Worm (Caenorhabditis elegans) whole organism, L4 larva: ENCODE measurements around the gene F47B10.4.

ENCODE experiments used
- F26F4.8 ChIP-seq: fragments of 200-800 bp; sonication (Bioruptor generic); conservative IDR thresholded peaks from 2 replicates; pipeline ENCODE4 v1.3.6; 2022; ENCODE audit warnings: missing genetic modification characterization, missing compliant biosample characterization
- T26A8.4 ChIP-seq: fragments of 200-800 bp; sonication (Bioruptor generic); IDR thresholded peaks from 2 replicates; pipeline ENCODE4 v1.3.6; 2022; ENCODE audit warnings: missing genetic modification characterization, missing compliant biosample characterization
- Y105C5A.15 ChIP-seq: fragments of 200-800 bp; sonication (Bioruptor generic); IDR thresholded peaks from 2 replicates; pipeline ENCODE4 v1.3.6; 2022; ENCODE audit warnings: missing genetic modification characterization, missing compliant biosample characterization
- arid-1 ChIP-seq: fragments of 200-800 bp; sonication (Bioruptor generic); conservative IDR thresholded peaks from 2 replicates; pipeline ENCODE4 v1.3.6; 2022; ENCODE audit warnings: missing genetic modification reagents, missing genetic modification characterization, missing compliant biosample characterization
- ceh-20 ChIP-seq: fragments of 200-800 bp; sonication (Bioruptor generic); IDR thresholded peaks from 2 replicates; pipeline ENCODE4 v1.3.6; 2022; ENCODE audit warnings: missing genetic modification reagents, missing genetic modification characterization, missing compliant biosample characterization
- ceh-32 ChIP-seq: sonication (generic microtip); optimal IDR thresholded peaks from 2 replicates; lab custom pipeline; 2016; ENCODE audit warnings: mild to moderate bottlenecking, missing genetic modification characterization, missing compliant biosample characterization; ENCODE audit not compliant: poor library complexity
- ceh-82 ChIP-seq: sonication (generic microtip); optimal IDR thresholded peaks from 2 replicates; lab custom pipeline; 2017; ENCODE audit warnings: missing biosample characterization, missing genetic modification characterization
- ctbp-1 ChIP-seq: fragments of 200-800 bp; sonication (Bioruptor generic); IDR thresholded peaks from 2 replicates; pipeline ENCODE4 v1.3.6; 2022; ENCODE audit warnings: missing genetic modification reagents, missing genetic modification characterization, missing compliant biosample characterization
- daf-16 ChIP-seq, 3 experiments: sonication (generic microtip); optimal IDR thresholded peaks; 2 replicates each; lab custom pipeline; 2016 to 2017; ENCODE audit warnings: missing genetic modification characterization in 3 of 3, missing genetic modification reagents in 3 of 3, mild to moderate bottlenecking in 2 of 3, missing compliant biosample characterization in 2 of 3, missing biosample characterization in 1 of 3, moderate library complexity in 1 of 3
- daf-8 ChIP-seq: fragments of 200-800 bp; sonication (Bioruptor generic); IDR thresholded peaks from 2 replicates; pipeline ENCODE4 v1.3.6; 2022; ENCODE audit warnings: missing genetic modification characterization, missing compliant biosample characterization
- dmd-6 ChIP-seq: fragments of 200-800 bp; sonication (Bioruptor generic); IDR thresholded peaks from 2 replicates; pipeline ENCODE4 v1.3.6; 2022; ENCODE audit warnings: missing genetic modification reagents, missing genetic modification characterization, missing compliant biosample characterization
- egl-27 ChIP-seq: sonication (generic microtip); optimal IDR thresholded peaks from 3 replicates; lab custom pipeline; 2017; ENCODE audit warnings: missing biosample characterization, missing genetic modification reagents, missing genetic modification characterization
- egl-43 ChIP-seq: fragments of 200-800 bp; sonication (Bioruptor generic); IDR thresholded peaks from 2 replicates; pipeline ENCODE4 v1.3.6; 2022; ENCODE audit warnings: missing genetic modification reagents, missing genetic modification characterization, missing compliant biosample characterization
- fos-1 ChIP-seq: fragments of 150-350 bp; optimal IDR thresholded peaks from 2 replicates; lab custom pipeline; 2014; ENCODE audit warnings: missing biosample characterization, missing genetic modification characterization
- lin-29 ChIP-seq: fragments of 200-800 bp; sonication (Bioruptor generic); IDR thresholded peaks from 2 replicates; pipeline ENCODE4 v1.3.6; 2022; ENCODE audit warnings: missing genetic modification reagents, missing genetic modification characterization, missing compliant biosample characterization
- lin-38 ChIP-seq: fragments of 200-800 bp; sonication (Bioruptor generic); IDR thresholded peaks from 2 replicates; pipeline ENCODE4 v1.3.6; 2022; ENCODE audit warnings: missing genetic modification reagents, missing genetic modification characterization, missing compliant biosample characterization
- mxl-3 ChIP-seq: fragments of 200-800 bp; sonication (Bioruptor generic); optimal IDR thresholded peaks from 2 replicates; lab custom pipeline; 2018; ENCODE audit warnings: mild to moderate bottlenecking, missing genetic modification characterization, missing compliant biosample characterization
- nhr-237 ChIP-seq: sonication (generic microtip); optimal IDR thresholded peaks from 2 replicates; lab custom pipeline; 2017; ENCODE audit warnings: missing biosample characterization, missing genetic modification characterization
- nhr-42 ChIP-seq: fragments of 200-800 bp; sonication (Bioruptor generic); IDR thresholded peaks from 2 replicates; pipeline ENCODE4 v1.3.6; 2022; ENCODE audit warnings: missing genetic modification characterization, missing compliant biosample characterization
- nhr-77 ChIP-seq: fragments of 150-350 bp; optimal IDR thresholded peaks from 2 replicates; lab custom pipeline; 2014; ENCODE audit warnings: missing biosample characterization, missing genetic modification characterization
- pqm-1 ChIP-seq: sonication (generic microtip); optimal IDR thresholded peaks from 2 replicates; lab custom pipeline; 2017; ENCODE audit warnings: missing biosample characterization, missing genetic modification characterization
- saeg-2 ChIP-seq: fragments of 200-800 bp; sonication (Bioruptor generic); IDR thresholded peaks from 2 replicates; pipeline ENCODE4 v1.3.6; 2022; ENCODE audit warnings: missing genetic modification reagents, missing genetic modification characterization, missing compliant biosample characterization
- sdz-12 ChIP-seq: fragments of 200-800 bp; sonication (Bioruptor generic); optimal IDR thresholded peaks from 2 replicates; lab custom pipeline; 2018; ENCODE audit warnings: mild to moderate bottlenecking, missing genetic modification characterization, missing compliant biosample characterization
- skn-1 ChIP-seq: fragments of 150-350 bp; optimal IDR thresholded peaks from 2 replicates; lab custom pipeline; 2014; ENCODE audit warnings: missing biosample characterization, missing genetic modification characterization
- snpc-1.2 ChIP-seq: fragments of 200-800 bp; sonication (Bioruptor generic); IDR thresholded peaks from 2 replicates; pipeline ENCODE4 v1.3.6; 2022; ENCODE audit warnings: missing genetic modification reagents, missing genetic modification characterization, missing compliant biosample characterization
- snpc-4 ChIP-seq: fragments of 150-350 bp; optimal IDR thresholded peaks from 2 replicates; lab custom pipeline; 2014; ENCODE audit warnings: missing biosample characterization, missing genetic modification characterization
- tag-97 ChIP-seq: fragments of 200-800 bp; sonication (Bioruptor generic); IDR thresholded peaks from 2 replicates; pipeline ENCODE4 v1.3.6; 2022; ENCODE audit warnings: missing genetic modification characterization, missing compliant biosample characterization
- unc-39 ChIP-seq: sonication (generic microtip); optimal IDR thresholded peaks from 2 replicates; lab custom pipeline; 2017; ENCODE audit warnings: missing biosample characterization, missing genetic modification characterization
- unc-62 ChIP-seq, 3 experiments: fragments of 150-350 bp in 1 of 3; sonication (generic microtip); optimal IDR thresholded peaks in 2 of 3; peaks in 1 of 3; 1 replicate in 1 of 3; 2 replicates in 2 of 3; lab custom pipeline; 2014 to 2017; ENCODE audit warnings: missing biosample characterization in 3 of 3, missing genetic modification characterization in 3 of 3, missing genetic modification reagents in 3 of 3, missing genotype in 1 of 3
- zip-2 ChIP-seq: fragments of 150-350 bp; optimal IDR thresholded peaks from 2 replicates; lab custom pipeline; 2014; ENCODE audit warnings: missing biosample characterization, missing genetic modification characterization

Gene F47B10.4

DNA sequence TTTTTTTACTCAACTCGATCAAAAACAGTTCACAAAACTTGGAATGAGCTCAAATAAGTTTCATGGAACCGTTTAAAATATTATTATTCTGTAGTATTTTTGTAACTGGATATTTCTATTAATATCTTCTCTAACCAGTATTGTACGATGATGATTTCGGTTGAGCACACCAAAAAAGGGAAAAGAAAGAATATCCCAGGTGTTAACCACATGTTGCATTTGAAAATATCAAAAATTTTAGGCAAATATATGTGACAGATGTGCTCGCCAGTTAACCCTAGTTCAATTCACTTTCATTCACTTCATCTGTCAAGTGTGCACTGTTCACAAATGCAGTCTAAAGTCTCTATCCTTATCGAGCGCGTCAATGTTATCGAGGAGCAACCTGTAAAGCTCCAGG, at the start of gene F47B10.4:
TSS of gene F47B10.4 (plus strand) at position 301 of the 400 bp plus-strand sequence.
- no peak for TF ChIP-seq nhr-42 (GFP tag; lab: Robert Waterston, UW)
- no peak for TF ChIP-seq zip-2 (tag; lab: Kevin White, UChicago)
- no peak for TF ChIP-seq lin-29 (GFP tag; lab: Robert Waterston, UW)
- TF ChIP-seq unc-62 (GFP tag; optimal IDR thresholded peaks at IDR 0.05 in 1 of 2; lab: Kevin White, UChicago): no peak
- TF ChIP-seq unc-62 (tag; optimal IDR thresholded peaks at IDR 0.05; lab: Kevin White, UChicago): no peak
- no peak for TF ChIP-seq ceh-82 (tag; lab: Kevin White, UChicago)
- no peak for TF ChIP-seq unc-39
- TF ChIP-seq arid-1: no peak
- TF ChIP-seq F26F4.8 (GFP tag; lab: Robert Waterston, UW): no peak
- no peak for TF ChIP-seq sdz-12
- TF ChIP-seq pqm-1 (tag; lab: Kevin White, UChicago): no peak
- no peak for TF ChIP-seq fos-1 (tag; lab: Kevin White, UChicago)
- no peak for TF ChIP-seq Y105C5A.15
- no peak for TF ChIP-seq saeg-2
- TF ChIP-seq mxl-3 (GFP tag; lab: Kevin White, UChicago): no peak
- no peak for TF ChIP-seq ctbp-1 (GFP tag; lab: Robert Waterston, UW)

DNA sequence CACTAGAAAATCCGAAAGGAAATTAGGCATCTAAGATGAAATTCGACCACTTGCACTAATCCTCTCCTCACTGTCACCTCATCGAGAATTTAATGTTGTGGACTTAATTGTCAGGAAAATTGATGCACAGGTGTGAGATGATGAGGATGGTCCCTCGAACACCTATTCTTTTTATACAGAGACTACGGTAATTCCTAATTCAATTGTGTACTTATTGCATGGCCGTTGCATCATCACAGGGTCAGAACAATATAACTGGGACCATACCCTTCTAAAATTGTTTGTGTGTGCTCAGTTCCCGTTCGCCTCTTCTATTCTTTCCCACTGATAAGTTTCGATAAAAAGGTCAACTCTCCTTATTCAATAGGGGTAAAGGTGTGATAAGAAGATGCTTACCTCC, 46.9 kb upstream of the F47B10.4 start:
- TF ChIP-seq mxl-3 (GFP tag; lab: Kevin White, UChicago) (no peak), skn-1 (tag; lab: Kevin White, UChicago) (no peak), nhr-237 (tag; lab: Kevin White, UChicago) (no peak), daf-8 (GFP tag; lab: Robert Waterston, UW) (no peak), Y105C5A.15 (no peak), lin-38 (GFP tag; lab: Robert Waterston, UW) (no peak), ceh-32 (tag; lab: Kevin White, UChicago) (no peak), egl-27 (no peak), T26A8.4 (GFP tag; lab: Robert Waterston, UW) (no peak), snpc-4 (no peak)

DNA sequence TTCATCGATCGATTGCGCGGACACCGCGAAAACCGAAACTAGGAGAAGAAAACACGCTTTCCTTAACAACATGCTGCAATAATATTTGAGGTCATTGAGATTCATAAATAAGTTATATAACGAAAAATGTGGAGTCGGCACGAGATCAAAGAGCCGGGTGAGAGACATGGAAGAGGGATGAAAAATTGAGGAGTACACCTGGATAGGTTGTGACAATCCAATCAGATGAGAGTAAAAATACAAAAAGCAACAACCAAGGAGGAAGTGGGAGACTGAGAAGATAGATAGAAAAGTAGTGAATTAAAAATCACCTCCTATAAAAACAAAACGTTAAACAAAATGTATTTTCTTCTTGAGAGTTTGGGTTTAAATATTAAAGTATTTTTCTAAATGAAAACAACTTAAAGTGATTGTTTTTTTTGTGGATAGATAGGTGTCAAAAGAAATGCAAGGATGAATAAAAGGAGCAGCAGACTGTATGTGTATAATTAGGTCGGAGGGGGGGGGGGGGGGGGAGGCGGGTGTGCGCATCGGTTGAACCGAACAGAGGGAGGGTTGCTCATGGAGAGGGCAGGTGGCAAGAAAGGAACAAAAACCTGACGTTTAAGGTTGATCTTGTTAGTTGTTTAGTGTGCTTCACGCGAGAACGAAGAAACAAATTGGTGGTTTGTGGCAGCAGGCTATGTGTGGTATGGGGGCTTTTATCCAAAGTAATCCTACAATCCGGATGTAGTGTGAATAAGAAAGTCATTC, 46.3 kb upstream of the F47B10.4 start, which contains the start of gene C05A9.2:
TSS of gene C05A9.2 (minus strand) at position 73 of the 753 bp plus-strand sequence.
- TF ChIP-seq tag-97 (GFP tag; lab: Robert Waterston, UW) (0 out of 2 replicates have a peak, but pooled peaks have one; percentile 71), Y105C5A.15 (no peak), unc-62 (GFP tag; optimal IDR thresholded peaks at IDR 0.05 in 1 of 2; lab: Kevin White, UChicago) (peak in 1 of 2 experiments; percentile 96), unc-62 (tag; optimal IDR thresholded peaks at IDR 0.05; lab: Kevin White, UChicago) (no peak)
- TF ChIP-seq, all 104 proteins: peak for 2

DNA sequence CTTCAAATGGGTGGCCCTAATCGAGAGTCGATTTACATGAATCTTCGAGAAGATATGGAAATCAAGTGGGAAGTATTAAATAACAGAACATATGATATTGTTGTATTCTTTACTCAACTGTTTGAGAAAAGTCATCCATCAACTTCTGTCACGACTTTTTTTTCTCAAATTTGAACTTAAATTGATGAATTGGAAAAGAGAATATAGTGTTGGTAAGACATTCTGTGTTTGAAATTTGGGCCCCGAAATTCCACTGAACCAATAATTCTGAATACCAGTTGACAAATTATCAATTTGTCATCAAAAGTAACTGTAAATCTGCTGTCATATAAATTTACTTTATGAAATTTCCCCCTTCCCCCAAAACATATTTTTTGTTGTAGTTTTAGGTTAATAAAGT, 44.2 kb upstream of the F47B10.4 start:
- TF ChIP-seq snpc-1.2: no peak
- no peak for TF ChIP-seq nhr-77
- TF ChIP-seq unc-62 (GFP tag; optimal IDR thresholded peaks at IDR 0.05 in 1 of 2; lab: Kevin White, UChicago): peak in 1 of 2 experiments; percentile 86
- TF ChIP-seq unc-62 (tag; optimal IDR thresholded peaks at IDR 0.05; lab: Kevin White, UChicago): no peak
- TF ChIP-seq daf-16 (GFP tag; optimal IDR thresholded peaks at IDR 0.05; lab: Kevin White, UChicago): no peak
- no peak for TF ChIP-seq daf-16 (tag; optimal IDR thresholded peaks at IDR 0.05; lab: Kevin White, UChicago)
- no peak for TF ChIP-seq egl-43 (GFP tag; lab: Robert Waterston, UW)

DNA sequence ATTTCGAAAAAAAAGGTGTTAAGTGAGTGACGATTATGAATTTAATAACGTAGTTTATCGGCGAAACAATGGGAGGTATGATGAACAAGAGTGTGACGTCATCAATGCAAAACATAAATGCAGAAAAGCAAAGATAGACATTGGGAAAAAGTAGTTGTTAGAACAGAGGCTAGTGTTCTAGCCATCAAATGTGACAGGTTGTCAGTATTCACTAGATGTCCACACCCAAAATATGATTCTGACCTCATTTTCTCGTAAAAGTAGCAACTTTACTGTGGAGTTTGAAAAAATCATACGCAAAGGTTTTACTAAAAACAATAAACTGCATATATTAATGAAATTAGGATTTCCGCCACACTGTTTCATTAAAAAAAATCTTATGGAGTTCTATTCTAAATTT, 39.9 kb upstream of the F47B10.4 start:
- TF ChIP-seq dmd-6 (GFP tag; lab: Robert Waterston, UW) (no peak), unc-62 (GFP tag; optimal IDR thresholded peaks at IDR 0.05 in 1 of 2; lab: Kevin White, UChicago) (peak in 1 of 2 experiments; percentile 96), unc-62 (tag; optimal IDR thresholded peaks at IDR 0.05; lab: Kevin White, UChicago) (no peak)

DNA sequence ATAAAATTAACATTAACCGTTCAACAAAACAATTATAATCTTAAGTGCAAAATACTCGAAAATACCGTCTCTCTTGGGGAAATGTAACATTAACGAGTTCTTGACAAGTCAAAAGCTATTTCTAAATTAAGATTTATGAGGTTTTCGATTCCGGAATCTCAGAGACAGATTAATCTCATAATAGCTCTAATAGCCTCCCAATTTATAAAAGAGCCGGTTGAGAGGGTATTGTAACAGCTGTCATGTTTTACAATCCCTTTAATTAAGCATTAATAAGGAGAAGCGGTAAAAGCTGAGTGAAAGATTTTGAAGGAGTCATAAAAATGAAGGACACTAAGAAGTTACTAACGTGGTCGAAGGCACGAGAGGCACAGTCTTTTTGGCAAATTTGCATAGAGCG, 39.3 kb upstream of the F47B10.4 start:
- no peak for TF ChIP-seq ceh-20 (GFP tag; lab: Robert Waterston, UW)
- peak in 1 of 2 experiments; percentile 39 for TF ChIP-seq unc-62 (GFP tag; optimal IDR thresholded peaks at IDR 0.05 in 1 of 2; lab: Kevin White, UChicago)
- no peak for TF ChIP-seq unc-62 (tag; optimal IDR thresholded peaks at IDR 0.05; lab: Kevin White, UChicago)
- TF ChIP-seq, all 104 proteins: peak for 1
